Fruit fly (Drosophila melanogaster): ENCODE data around the gene Bre1.

Gene Bre1

dm6 chr3L:5751740-5752579 lies 42.0 kb downstream of the Bre1 start, which contains the start of gene DnaJ-1 (continued):
- TF ChIP-seq toy (GFP tag; IDR thresholded peaks at IDR 0.05), result no peak
- TF ChIP-seq klu (GFP tag; IDR thresholded peaks at IDR 0.05), result no peak
- TF ChIP-seq MBD-R2 (GFP tag; IDR thresholded peaks at IDR 0.05), result no peak; the same call in 1 of the 2 replicates
- peak; percentile 70 for TF ChIP-seq Myb (GFP tag; optimal IDR thresholded peaks at IDR 0.05)
- no peak for TF ChIP-seq CG7987 (GFP tag; optimal IDR thresholded peaks at IDR 0.05)
- TF ChIP-seq CG10321 (GFP tag; IDR thresholded peaks at IDR 0.05), result no peak
- peak; percentile 37 for TF ChIP-seq CG12299 (tag; optimal IDR thresholded peaks at IDR 0.05)
- peak; percentile 43 for TF ChIP-seq CG4617 (GFP tag; optimal IDR thresholded peaks at IDR 0.05; ENCODE audit: borderline replicate concordance)
- TF ChIP-seq Vsx1 (GFP tag; optimal IDR thresholded peaks at IDR 0.05), result peak; percentile 4
- peak; percentile 99 for TF ChIP-seq CG2129 (GFP tag; IDR thresholded peaks at IDR 0.05; ENCODE audit: partially characterized antibody)
- peak; percentile 22 for TF ChIP-seq Mes4 (GFP tag; optimal IDR thresholded peaks at IDR 0.05)
- TF ChIP-seq zfh1 (GFP tag; IDR thresholded peaks at IDR 0.05), result peak; percentile 12; the same call in 1 of the 3 replicates
- TF ChIP-seq CG11695 (GFP tag; IDR thresholded peaks at IDR 0.05), result peak; percentile 7; the same call in 1 of the 3 replicates
- peak; percentile 13; the same call in 1 of the 3 replicates for TF ChIP-seq ci (GFP tag; IDR thresholded peaks at IDR 0.05)
- TF ChIP-seq knrl (GFP tag; IDR thresholded peaks at IDR 0.05; ENCODE audit: partially characterized antibody), result peak; percentile 99
- TF ChIP-seq en (GFP tag; optimal IDR thresholded peaks at IDR 0.05), result no peak
- no peak for TF ChIP-seq CG30403 (GFP tag; optimal IDR thresholded peaks at IDR 0.05)
- no peak for TF ChIP-seq Blimp-1 (GFP tag; optimal IDR thresholded peaks at IDR 0.05)
- TF ChIP-seq CG32767 (GFP tag; IDR thresholded peaks at IDR 0.05), result 0 out of 2 replicates have a peak, but pooled peaks have one; percentile 16
- TF ChIP-seq CG17361 (GFP tag; IDR thresholded peaks at IDR 0.05), result peak; percentile 42; the same call in 1 of the 3 replicates
- peak; percentile 16 for TF ChIP-seq ems (GFP tag; optimal IDR thresholded peaks at IDR 0.05)
- TF ChIP-seq ro (GFP tag; IDR thresholded peaks at IDR 0.05), result no peak
- peak; percentile 97 for TF ChIP-seq unc-4 (GFP tag; IDR thresholded peaks at IDR 0.05; ENCODE audit: partially characterized antibody)
- peak; percentile 15 for TF ChIP-seq CTCF (GFP tag; optimal IDR thresholded peaks at IDR 0.05)
- peak; percentile 50 for TF ChIP-seq lab (GFP tag; optimal IDR thresholded peaks at IDR 0.05)
- no peak for TF ChIP-seq pho (GFP tag; optimal IDR thresholded peaks at IDR 0.05)
- TF ChIP-seq Oaz (GFP tag; IDR thresholded peaks at IDR 0.05), result no peak
- TF ChIP-seq Spps (tag; optimal IDR thresholded peaks at IDR 0.05), result no peak
- no peak for TF ChIP-seq CG12071 (GFP tag; optimal IDR thresholded peaks at IDR 0.05)
- peak; percentile 52 for TF ChIP-seq kni (GFP tag; optimal IDR thresholded peaks at IDR 0.05)
- TF ChIP-seq HHEX (GFP tag; optimal IDR thresholded peaks at IDR 0.05), result peak; percentile 33
- TF ChIP-seq CG10267 (tag; optimal IDR thresholded peaks at IDR 0.05), result peak; percentile 29
- peak; percentile 48 for TF ChIP-seq CG7839 (tag; optimal IDR thresholded peaks at IDR 0.05)
- peak; percentile 41 for TF ChIP-seq luna (GFP tag; optimal IDR thresholded peaks at IDR 0.05)
- TF ChIP-seq gcm2 (GFP tag; optimal IDR thresholded peaks at IDR 0.05), result no peak
- TF ChIP-seq Ets65A (GFP tag), result peak; percentile 96
- TF ChIP-seq insv (GFP tag; optimal IDR thresholded peaks at IDR 0.05), result no peak
- peak; percentile 78 for TF ChIP-seq sd (tag; optimal IDR thresholded peaks at IDR 0.05)
- TF ChIP-seq Dek (tag; optimal IDR thresholded peaks at IDR 0.05), result peak; percentile 37
- TF ChIP-seq trem (tag; optimal IDR thresholded peaks at IDR 0.05), result peak; percentile 31
- TF ChIP-seq CG13296 (GFP tag; optimal IDR thresholded peaks at IDR 0.05), result peak; percentile 50
- TF ChIP-seq CG7556 (GFP tag; optimal IDR thresholded peaks at IDR 0.05), result peak; percentile 35
- TF ChIP-seq Scr (GFP tag; IDR thresholded peaks at IDR 0.05; ENCODE audit: partially characterized antibody), result peak; percentile 98
- peak; percentile 99 for TF ChIP-seq CG14860 (GFP tag; IDR thresholded peaks at IDR 0.05; ENCODE audit: partially characterized antibody)
- peak; percentile 23 for TF ChIP-seq Dip3 (GFP tag; optimal IDR thresholded peaks at IDR 0.05)
- TF ChIP-seq CG8388 (GFP tag; optimal IDR thresholded peaks at IDR 0.05), result no peak
- peak; percentile 96 for TF ChIP-seq Opbp (GFP tag; IDR thresholded peaks at IDR 0.05; ENCODE audit: partially characterized antibody)
- TF ChIP-seq Lhr (GFP tag; optimal IDR thresholded peaks at IDR 0.05), result peak; percentile 18

Data from whole organism, embryonic.